Worm (Caenorhabditis elegans): ENCODE measurements around the gene irg-6.

irg-6 gene

DNA sequence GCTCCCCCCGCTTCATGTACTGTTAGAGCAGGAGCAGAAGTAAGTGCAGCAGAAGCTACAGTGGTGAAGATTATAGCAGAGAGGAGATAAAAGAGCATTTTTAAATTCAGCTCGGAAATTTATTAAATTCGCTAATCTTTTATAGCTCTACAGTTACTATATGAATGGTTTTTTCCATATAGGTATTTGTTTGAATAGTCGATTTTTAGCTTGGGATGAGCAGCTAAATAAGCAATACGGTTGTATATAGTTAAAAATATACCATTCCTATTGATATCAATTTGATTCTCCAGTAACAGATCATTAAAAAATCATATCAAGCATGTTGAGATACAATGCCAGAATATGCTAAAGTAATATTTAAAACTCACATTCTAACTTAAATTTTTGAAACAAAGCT lies 11.9 kb upstream of the irg-6 start, which contains the start of gene srlf-5:
Gene srlf-5, minus strand, starts transcription at position 101 of the 400 bp plus-strand sequence.
- no peak for TF ChIP-seq snpc-1.1 (tag; optimal IDR thresholded peaks at IDR 0.05; ENCODE audit: insufficient read depth)
- TF ChIP-seq hmg-1.2 (GFP tag; IDR thresholded peaks at IDR 0.05) = no peak
- no peak for TF ChIP-seq aptf-3 (GFP tag; IDR thresholded peaks at IDR 0.05)
- no peak for TF ChIP-seq zim-3 (tag; optimal IDR thresholded peaks at IDR 0.05)

DNA sequence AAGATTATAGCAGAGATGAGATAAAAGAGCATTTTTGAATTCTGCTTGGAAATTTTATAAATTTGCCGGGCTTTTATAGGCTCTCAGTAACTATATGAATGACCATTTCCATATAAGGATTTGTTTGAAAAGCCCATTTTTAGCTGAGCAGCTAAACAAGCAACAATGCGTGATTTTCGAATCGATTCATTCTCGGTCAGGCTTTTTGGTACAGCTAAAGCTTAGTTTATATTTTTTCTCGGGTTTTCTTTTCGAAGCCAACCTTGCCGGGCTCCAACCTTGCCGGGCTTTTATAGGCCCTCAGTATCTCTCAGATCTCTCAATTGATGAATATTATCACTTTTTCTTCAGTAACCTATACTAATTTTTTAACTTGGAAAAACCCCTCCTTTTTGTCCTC lies 9.6 kb upstream of the irg-6 start, which contains the start of gene srlf-4:
Gene srlf-4, minus strand, starts transcription at position 101 of the 400 bp plus-strand sequence.
- TF ChIP-seq bed-1 (GFP tag; IDR thresholded peaks at IDR 0.05) (0 out of 2 replicates have a peak, but pooled peaks have one; percentile 34), nhr-120 (GFP tag; IDR thresholded peaks at IDR 0.05) (no peak)

DNA sequence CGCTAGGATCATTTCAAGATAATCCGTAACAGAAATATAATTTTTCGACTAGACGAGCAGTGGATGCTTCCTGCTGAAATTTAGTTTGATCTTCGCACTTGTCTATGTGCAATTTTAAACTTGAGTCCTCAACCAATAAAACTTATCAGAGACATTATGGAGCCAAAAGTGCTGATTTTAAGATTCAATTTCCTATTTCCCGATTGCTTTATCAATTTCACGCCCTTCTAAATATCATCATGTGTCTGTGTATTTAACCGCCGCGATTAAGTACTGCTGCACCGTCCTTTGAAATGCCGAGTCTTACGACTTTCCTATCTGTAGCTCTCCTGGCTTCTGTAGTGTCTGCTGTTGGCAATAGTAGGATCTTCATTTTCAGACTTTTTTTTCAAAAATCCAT lies 6.3 kb upstream of the irg-6 start, which contains the start of gene C32H11.4:
Gene C32H11.4, plus strand, starts transcription at position 238 of the 400 bp plus-strand sequence.
- no peak for TF ChIP-seq mxl-1 (tag; optimal IDR thresholded peaks at IDR 0.05)
- peak; percentile 32 for TF ChIP-seq nhr-80 (tag; optimal IDR thresholded peaks at IDR 0.05)

DNA sequence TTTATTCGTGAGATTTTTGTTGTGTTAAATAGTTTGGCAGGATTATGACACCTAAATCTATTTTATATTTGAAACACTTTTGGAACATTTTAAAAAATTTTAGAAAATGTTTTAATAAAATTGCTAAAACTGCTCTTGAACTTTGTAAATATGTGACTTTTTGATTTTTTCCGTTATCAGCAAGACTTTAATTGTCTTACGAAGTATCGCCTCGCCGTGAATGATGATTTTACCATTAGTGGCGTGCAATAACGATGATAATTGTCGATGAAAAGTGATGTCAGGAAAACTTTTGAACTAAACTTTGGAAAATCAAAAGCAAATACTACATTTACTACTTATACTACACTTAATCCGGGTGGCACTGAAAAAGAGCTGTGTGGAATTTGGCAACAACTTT lies 5.8 kb upstream of the irg-6 start:
- no peak for TF ChIP-seq ets-4 (GFP tag; optimal IDR thresholded peaks at IDR 0.05)
- TF ChIP-seq K12H6.12 (tag; optimal IDR thresholded peaks at IDR 0.05) = no peak
- no peak for TF ChIP-seq mcd-1 (GFP tag; IDR thresholded peaks at IDR 0.05)
- TF ChIP-seq hmg-1.2 (GFP tag; IDR thresholded peaks at IDR 0.05) = no peak
- no peak for TF ChIP-seq ztf-3 (GFP tag; optimal IDR thresholded peaks at IDR 0.05)
- no peak for TF ChIP-seq ztf-26 (tag; optimal IDR thresholded peaks at IDR 0.05)
- no peak for TF ChIP-seq Y56A3A.18 (GFP tag; IDR thresholded peaks at IDR 0.05)
- TF ChIP-seq nhr-120 (GFP tag; IDR thresholded peaks at IDR 0.05) = no peak
- TF ChIP-seq let-607 (tag; optimal IDR thresholded peaks at IDR 0.05) = no peak

DNA sequence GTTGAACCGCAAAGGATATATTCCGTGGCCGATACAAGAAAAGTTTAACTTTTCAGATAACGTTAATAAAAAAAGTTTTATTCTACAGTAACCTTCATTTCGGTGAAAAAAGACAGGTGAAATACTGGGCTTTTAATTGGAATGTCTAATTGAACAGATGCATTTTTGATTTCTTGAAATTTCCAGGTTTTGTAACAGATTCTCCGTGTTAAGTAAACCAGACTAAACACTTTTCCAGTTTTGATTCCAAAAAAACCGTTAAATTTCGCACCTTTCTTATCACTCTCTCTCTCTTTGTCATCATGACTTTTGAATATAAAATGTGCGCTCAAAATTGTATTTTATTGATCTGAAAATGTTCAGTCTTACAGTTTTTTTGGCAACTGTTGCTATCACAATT lies 3.5 kb upstream of the irg-6 start, which contains the start of gene C32H11.3:
Gene C32H11.3, plus strand, starts transcription at position 301 of the 400 bp plus-strand sequence.
- TF ChIP-seq dox-1 (GFP tag; IDR thresholded peaks at IDR 0.05) = no peak
- TF ChIP-seq attf-6 (GFP tag; IDR thresholded peaks at IDR 0.05) = no peak
- TF ChIP-seq sdz-38 (tag; optimal IDR thresholded peaks at IDR 0.05) = no peak
- no peak for TF ChIP-seq snpc-3.4 (tag; optimal IDR thresholded peaks at IDR 0.05)
- no peak for TF ChIP-seq ccch-3 (GFP tag; optimal IDR thresholded peaks at IDR 0.05)
- TF ChIP-seq somi-1 (GFP tag; optimal IDR thresholded peaks at IDR 0.05) = no peak
- no peak for TF ChIP-seq B0035.1 (tag; optimal IDR thresholded peaks at IDR 0.05)
- TF ChIP-seq athp-1 (tag; optimal IDR thresholded peaks at IDR 0.05) = no peak
- no peak for TF ChIP-seq bed-2 (GFP tag; IDR thresholded peaks at IDR 0.05)
- TF ChIP-seq ceh-100 (GFP tag; IDR thresholded peaks at IDR 0.05) = no peak
- no peak for TF ChIP-seq lin-35 (GFP tag; optimal IDR thresholded peaks at IDR 0.05)
- no peak for TF ChIP-seq F49E8.2 (tag; optimal IDR thresholded peaks at IDR 0.05; ENCODE audit: insufficient read depth)
- TF ChIP-seq xnd-1 (tag; optimal IDR thresholded peaks at IDR 0.05) = no peak
- no peak for TF ChIP-seq nhr-80 (tag; optimal IDR thresholded peaks at IDR 0.05)
- TF ChIP-seq K12H6.12 (tag; optimal IDR thresholded peaks at IDR 0.05) = no peak
- TF ChIP-seq T26A5.8 (tag; optimal IDR thresholded peaks at IDR 0.05) = no peak
- no peak for TF ChIP-seq attf-5 (GFP tag; optimal IDR thresholded peaks at IDR 0.05)

DNA sequence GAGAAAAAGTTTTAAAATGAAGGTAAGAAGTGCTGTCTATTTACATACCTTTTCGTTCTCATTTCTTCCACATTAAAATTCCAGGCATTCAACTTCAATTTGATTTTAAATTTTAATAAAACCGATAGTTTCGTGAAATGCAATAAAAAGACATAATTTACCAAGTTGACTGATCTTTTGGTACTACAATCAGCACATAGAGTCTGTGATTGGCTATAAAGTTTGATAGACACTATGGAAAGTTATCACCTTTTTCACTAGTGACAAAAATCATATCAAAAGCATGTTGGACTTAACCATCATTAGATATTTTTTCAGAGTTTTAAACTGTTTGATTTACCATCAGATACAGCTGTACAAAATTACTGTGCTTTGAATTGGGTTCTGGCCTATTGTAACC lies 710 bp upstream of the irg-6 start, which contains the start of gene srz-15:
Gene srz-15, plus strand, starts transcription at position 301 of the 400 bp plus-strand sequence.
- TF ChIP-seq F57C9.4 (tag; optimal IDR thresholded peaks at IDR 0.05) = no peak
- no peak for TF ChIP-seq mxl-1 (tag; optimal IDR thresholded peaks at IDR 0.05)
- TF ChIP-seq K11D2.4 (GFP tag; IDR thresholded peaks at IDR 0.05) = no peak
- TF ChIP-seq madf-3 (GFP tag; IDR thresholded peaks at IDR 0.05) = no peak
- no peak for TF ChIP-seq lsy-27 (tag; optimal IDR thresholded peaks at IDR 0.05; ENCODE audit: borderline replicate concordance, insufficient read depth)
- TF ChIP-seq nhr-120 (GFP tag; IDR thresholded peaks at IDR 0.05) = no peak
- TF ChIP-seq cebp-2 (GFP tag; IDR thresholded peaks at IDR 0.05) = no peak
- no peak for TF ChIP-seq attf-6 (GFP tag; IDR thresholded peaks at IDR 0.05)
- TF ChIP-seq rpc-1 (optimal IDR thresholded peaks at IDR 0.05) = no peak
- TF ChIP-seq rpc-1 (tag; optimal IDR thresholded peaks at IDR 0.05) = no peak
- TF ChIP-seq madf-10 (tag; optimal IDR thresholded peaks at IDR 0.05) = no peak
- no peak for TF ChIP-seq B0336.3 (GFP tag; IDR thresholded peaks at IDR 0.05)
- TF ChIP-seq D2030.7 (GFP tag; IDR thresholded peaks at IDR 0.05) = no peak
- no peak for TF ChIP-seq dox-1 (GFP tag; IDR thresholded peaks at IDR 0.05)

All from whole organism, young adult.